Worm (Caenorhabditis elegans): Measurements from ENCODE around the gene sox-2.

ce11 chrX:7440102-7440501, 23.4 kb downstream of the sox-2 start:
- TF ChIP-seq dpff-1 (tag; optimal IDR thresholded peaks at IDR 0.05) (no peak), ceh-91 (GFP tag; IDR thresholded peaks at IDR 0.05) (no peak)
